Worm (Caenorhabditis elegans) whole organism, L3 larva: ENCODE measurements around the gene prde-1.
A peak's percentile ranks its signal among the peaks of the same experiment; 100 is the strongest.

Source experiments
- ZK546.5 ChIP-seq: sonication (generic microtip); optimal IDR thresholded peaks from 2 replicates; lab custom pipeline; 2017; ENCODE audit warnings: missing biosample characterization, missing genetic modification characterization
- ama-1 ChIP-seq: fragments of 150-350 bp; optimal IDR thresholded peaks from 2 replicates; lab custom pipeline; 2018
- ceh-16 ChIP-seq: sonication (generic microtip); optimal IDR thresholded peaks from 2 replicates; lab custom pipeline; 2017; ENCODE audit warnings: missing biosample characterization, missing genetic modification characterization
- elt-2 ChIP-seq: sonication (generic microtip); optimal IDR thresholded peaks from 2 replicates; lab custom pipeline; 2016; ENCODE audit warnings: missing genetic modification reagents, mild to moderate bottlenecking, missing genetic modification characterization, missing compliant biosample characterization
- elt-3 ChIP-seq, 3 experiments: fragments of 150-350 bp in 1 of 3; sonication (generic microtip) in 2 of 3; optimal IDR thresholded peaks; 2 replicates in 2 of 3; 4 replicates in 1 of 3; lab custom pipeline; 2014 to 2017; ENCODE audit warnings: missing biosample characterization in 3 of 3, missing genetic modification characterization in 3 of 3
- fos-1 ChIP-seq: fragments of 150-350 bp; optimal IDR thresholded peaks from 2 replicates; lab custom pipeline; 2014; ENCODE audit warnings: missing biosample characterization, missing genetic modification characterization
- jun-1 ChIP-seq: fragments of 150-350 bp; optimal IDR thresholded peaks from 2 replicates; lab custom pipeline; 2014; ENCODE audit warnings: missing biosample characterization, missing genetic modification reagents, missing genetic modification characterization
- nhr-12 ChIP-seq: fragments of 150-350 bp; optimal IDR thresholded peaks from 2 replicates; lab custom pipeline; 2014; ENCODE audit warnings: missing biosample characterization, missing genetic modification characterization
- nhr-43 ChIP-seq: sonication (generic microtip); optimal IDR thresholded peaks from 2 replicates; lab custom pipeline; 2016; ENCODE audit warnings: mild to moderate bottlenecking, missing genetic modification characterization, missing compliant biosample characterization; ENCODE audit not compliant: poor library complexity, severe bottlenecking
- nhr-76 ChIP-seq: fragments of 150-350 bp; sonication (generic microtip); optimal IDR thresholded peaks from 5 replicates; lab custom pipeline; 2014; ENCODE audit warnings: missing biosample characterization, missing genetic modification characterization
- nhr-77 ChIP-seq: fragments of 150-350 bp; optimal IDR thresholded peaks from 2 replicates; lab custom pipeline; 2014; ENCODE audit warnings: missing biosample characterization, missing genetic modification characterization
- pha-4 ChIP-seq: fragments of 150-350 bp; optimal IDR thresholded peaks from 2 replicates; lab custom pipeline; 2014; ENCODE audit warnings: missing biosample characterization, missing genetic modification reagents, missing genetic modification characterization
- tbx-2 ChIP-seq: sonication (generic microtip); optimal IDR thresholded peaks from 2 replicates; lab custom pipeline; 2016; ENCODE audit warnings: mild to moderate bottlenecking, missing genetic modification characterization, missing compliant biosample characterization
- ztf-11 ChIP-seq: fragments of 150-350 bp; optimal IDR thresholded peaks from 2 replicates; lab custom pipeline; 2014; ENCODE audit warnings: missing biosample characterization, missing genetic modification characterization

- no peak for TF ChIP-seq nhr-12 (tag; lab: Kevin White, UChicago)
- TF ChIP-seq fos-1, result no peak
- TF ChIP-seq ama-1 (lab: Kevin White, UChicago), result peak; percentile 93
- TF ChIP-seq ztf-11 (tag; lab: Kevin White, UChicago), result no peak
- no peak for TF ChIP-seq ZK546.5
- no peak for TF ChIP-seq nhr-76 (tag; lab: Kevin White, UChicago)
- no peak for TF ChIP-seq nhr-77 (tag; lab: Kevin White, UChicago)
- no peak for TF ChIP-seq pha-4
- TF ChIP-seq jun-1 (tag; lab: Kevin White, UChicago), result no peak
- no peak for TF ChIP-seq tbx-2 (tag; lab: Kevin White, UChicago)
- no peak for TF ChIP-seq elt-3 (tag; optimal IDR thresholded peaks at IDR 0.05; lab: Kevin White, UChicago)
- no peak for TF ChIP-seq ceh-16 (tag; lab: Kevin White, UChicago)
- no peak for TF ChIP-seq nhr-43 (tag; lab: Kevin White, UChicago)
- TF ChIP-seq elt-2 (tag; lab: Kevin White, UChicago), result no peak
Measured at ce11 chrV:15568381-15568780, 30.3 kb downstream of the prde-1 start.
